Worm (Caenorhabditis elegans): ENCODE data around the gene D1025.1.

- TF ChIP-seq unc-62 (GFP tag; optimal IDR thresholded peaks at IDR 0.05) (no peak), mdl-1 (tag; optimal IDR thresholded peaks at IDR 0.05) (no peak), nhr-25 (tag; optimal IDR thresholded peaks at IDR 0.05) (no peak), aly-2 (tag; optimal IDR thresholded peaks at IDR 0.05) (no peak), elt-3 (tag; optimal IDR thresholded peaks at IDR 0.05) (no peak), nhr-237 (tag; optimal IDR thresholded peaks at IDR 0.05) (no peak), elt-1 (tag; optimal IDR thresholded peaks at IDR 0.05) (no peak), nhr-77 (tag; optimal IDR thresholded peaks at IDR 0.05) (no peak), fos-1 (tag; optimal IDR thresholded peaks at IDR 0.05) (no peak), C34F6.9 (tag; optimal IDR thresholded peaks at IDR 0.05) (no peak), nhr-11 (tag; optimal IDR thresholded peaks at IDR 0.05) (no peak), nhr-6 (tag; optimal IDR thresholded peaks at IDR 0.05) (no peak), nhr-10 (tag; optimal IDR thresholded peaks at IDR 0.05) (no peak), ama-1 (optimal IDR thresholded peaks at IDR 0.05) (no peak)
Measured at ce11 chrX:14530107-14530506, 9.5 kb downstream of the D1025.1 start, which contains the start of gene nspc-20.

All from whole organism, L2 larva.